Worm (Caenorhabditis elegans): ENCODE results near the gene T18D3.5.

The T18D3.5 gene

DNA sequence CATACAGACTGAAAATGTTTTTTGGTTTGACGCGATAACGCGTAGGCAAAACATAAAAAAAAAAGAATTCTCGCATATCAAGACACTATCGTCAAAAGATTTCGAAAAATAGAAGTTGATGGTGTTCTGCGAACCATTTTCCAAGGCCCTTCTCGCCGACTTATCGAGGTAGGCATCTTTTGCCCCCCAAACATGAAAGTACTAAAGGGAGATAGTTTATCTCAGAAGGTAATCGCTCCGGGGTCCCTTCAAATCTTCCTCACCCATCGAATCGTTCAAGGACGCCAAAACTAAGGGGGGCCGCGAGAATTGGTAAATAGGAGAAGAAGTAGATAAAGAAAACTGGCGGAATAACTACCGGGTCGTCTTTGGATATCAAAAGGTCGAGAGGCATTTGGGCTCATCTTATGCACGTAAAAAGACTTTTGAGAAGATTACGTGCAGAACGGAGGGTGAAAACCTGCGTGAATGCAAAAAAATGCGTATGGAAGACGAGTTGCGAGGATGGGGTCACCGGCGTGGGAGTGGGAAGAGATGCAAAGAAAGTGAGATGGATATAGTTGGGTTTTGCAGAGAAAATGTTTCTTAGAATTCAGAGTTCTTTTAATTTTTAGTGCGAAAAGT is 47.9 kb downstream of the T18D3.5 start:
- TF ChIP-seq rnt-1 (tag; optimal IDR thresholded peaks at IDR 0.05) (peak; percentile 42), Y22D7AL.16 (tag; optimal IDR thresholded peaks at IDR 0.05) (no peak)

DNA sequence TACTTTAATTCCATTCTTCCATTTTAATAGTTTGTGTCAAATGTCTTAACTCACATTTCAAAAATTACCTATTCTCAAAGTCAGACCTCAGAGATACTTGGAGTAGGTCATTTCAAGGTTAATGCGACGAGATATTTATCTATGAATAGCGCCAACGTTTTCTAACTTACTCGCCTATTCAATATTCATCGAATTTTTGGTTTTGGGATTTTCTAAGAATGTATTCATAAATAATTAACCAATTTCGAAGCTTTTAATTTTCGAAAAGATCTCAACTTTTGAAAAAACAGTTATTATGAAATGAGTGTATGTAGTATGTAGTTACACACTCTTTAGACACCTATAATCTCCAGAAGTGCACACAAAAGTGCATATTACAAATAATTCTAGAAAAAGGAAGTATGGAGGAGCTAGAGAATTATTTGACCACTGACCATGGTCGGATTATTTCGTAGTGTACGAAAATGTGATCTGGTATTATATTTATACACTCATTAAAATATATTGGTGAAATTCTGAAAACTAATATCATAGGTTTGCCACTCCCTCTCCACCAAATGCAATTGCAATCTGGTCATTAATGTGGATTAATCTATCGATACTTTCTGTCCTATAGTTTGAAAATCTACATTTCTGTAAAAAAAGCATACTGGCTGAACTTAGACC is 49.0 kb downstream of the T18D3.5 start:
- TF ChIP-seq unc-3 (GFP tag; conservative IDR thresholded peaks at IDR 0.05) (no peak), unc-3 (tag; optimal IDR thresholded peaks at IDR 0.05) (no peak), lin-11 (tag; optimal IDR thresholded peaks at IDR 0.05) (no peak), che-1 (tag; optimal IDR thresholded peaks at IDR 0.05) (no peak), pag-3 (tag; optimal IDR thresholded peaks at IDR 0.05; ENCODE audit: borderline replicate concordance) (no peak), pha-4 (tag; optimal IDR thresholded peaks at IDR 0.05) (no peak), madf-2 (tag; optimal IDR thresholded peaks at IDR 0.05) (no peak), unc-55 (GFP tag; optimal IDR thresholded peaks at IDR 0.05) (no peak)

- TF ChIP-seq pqm-1 (tag; optimal IDR thresholded peaks at IDR 0.05) (no peak), sox-2 (GFP tag; IDR thresholded peaks at IDR 0.05) (no peak), nhr-11 (tag; optimal IDR thresholded peaks at IDR 0.05) (no peak), ceh-18 (tag; optimal IDR thresholded peaks at IDR 0.05) (no peak), hlh-15 (tag; optimal IDR thresholded peaks at IDR 0.05) (no peak), ceh-34 (tag; optimal IDR thresholded peaks at IDR 0.05) (no peak), ceh-6 (GFP tag; optimal IDR thresholded peaks at IDR 0.05) (no peak), fkh-10 (GFP tag; optimal IDR thresholded peaks at IDR 0.05) (no peak), ref-2 (tag; optimal IDR thresholded peaks at IDR 0.05) (no peak), pat-9 (tag; optimal IDR thresholded peaks at IDR 0.05) (no peak), ztf-16 (tag; optimal IDR thresholded peaks at IDR 0.05) (no peak)
Observed at ce11 chrX:12513415-12513814, 49.8 kb downstream of the T18D3.5 start.
